Fruit fly (Drosophila melanogaster) Kc167 (cell line): Measurements from ENCODE around the gene Arpc5.

Experiments
- Sin3A ChIP-seq: fragments of >200 bp; optimal IDR thresholded peaks from 2 replicates; lab custom pipeline; 2018; ENCODE audit warnings: missing external identifiers
- insv ChIP-seq: fragments of >200 bp; optimal IDR thresholded peaks from 3 replicates; lab custom pipeline; 2018; ENCODE audit warnings: missing external identifiers
- psq ChIP-seq: fragments of >200 bp; optimal IDR thresholded peaks from 2 replicates; lab custom pipeline; 2017; ENCODE audit warnings: missing external identifiers

DNA sequence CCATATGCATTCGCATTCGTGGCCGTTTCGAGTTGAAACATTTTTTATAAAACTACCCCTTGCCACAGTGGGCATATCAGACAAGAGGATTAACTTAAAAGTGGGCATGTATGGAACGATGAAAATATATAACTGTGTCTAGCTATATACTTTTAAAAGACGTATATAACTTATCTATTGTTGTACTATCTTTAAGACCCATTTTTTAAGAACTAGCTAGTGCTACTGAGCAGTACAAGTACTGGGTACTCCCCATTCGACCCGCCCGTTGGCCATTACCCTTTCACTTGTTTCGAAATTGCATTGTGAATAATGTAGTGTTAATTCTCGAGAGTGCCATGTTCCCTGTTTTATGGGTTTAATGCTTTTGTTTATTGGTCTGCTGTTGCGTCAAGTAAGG lies 26.6 kb downstream of the Arpc5 start:
- TF ChIP-seq psq (lab: Kevin White, UChicago) (no peak), Sin3A (no peak), insv (no peak)
